Worm (Caenorhabditis elegans) whole organism, late embryonic: ENCODE data around the gene C05C10.2.

ENCODE experiments used
- C38D4.7 ChIP-seq: fragments of 200-800 bp; sonication (Bioruptor generic); optimal IDR thresholded peaks from 2 replicates; lab custom pipeline; 2018; ENCODE audit warnings: mild to moderate bottlenecking, missing genetic modification characterization, moderate library complexity, missing compliant biosample characterization
- F13H6.1 ChIP-seq: sonication (generic microtip); optimal IDR thresholded peaks from 2 replicates; lab custom pipeline; 2016; ENCODE audit warnings: missing genetic modification characterization, missing compliant biosample characterization
- K02D7.2 ChIP-seq: sonication (generic microtip); optimal IDR thresholded peaks from 2 replicates; lab custom pipeline; 2017; ENCODE audit warnings: mild to moderate bottlenecking, missing genetic modification characterization, missing compliant biosample characterization
- T23F11.4 ChIP-seq: fragments of 200-800 bp; sonication (Bioruptor generic); optimal IDR thresholded peaks from 2 replicates; lab custom pipeline; 2018; ENCODE audit warnings: mild to moderate bottlenecking, missing genetic modification characterization, missing compliant biosample characterization
- Y22D7AL.16 ChIP-seq: sonication (generic microtip); optimal IDR thresholded peaks from 2 replicates; lab custom pipeline; 2016; ENCODE audit warnings: missing genetic modification characterization, missing compliant biosample characterization
- ahr-1 ChIP-seq: sonication (generic microtip); optimal IDR thresholded peaks from 2 replicates; lab custom pipeline; 2016; ENCODE audit warnings: missing genetic modification characterization, missing compliant biosample characterization
- ama-1 ChIP-seq: fragments of 150-350 bp; optimal IDR thresholded peaks from 2 replicates; lab custom pipeline; 2014
- ceh-14 ChIP-seq: sonication (generic microtip); optimal IDR thresholded peaks from 2 replicates; lab custom pipeline; 2016; ENCODE audit warnings: missing genotype, missing genetic modification characterization, missing compliant biosample characterization
- ceh-2 ChIP-seq: sonication (generic microtip); optimal IDR thresholded peaks from 2 replicates; lab custom pipeline; 2016; ENCODE audit warnings: missing genotype, missing genetic modification characterization, missing compliant biosample characterization
- ceh-22 ChIP-seq: sonication (generic microtip); optimal IDR thresholded peaks from 2 replicates; lab custom pipeline; 2017; ENCODE audit warnings: missing biosample characterization, missing genetic modification characterization
- ceh-31 ChIP-seq: sonication (generic microtip); optimal IDR thresholded peaks from 2 replicates; lab custom pipeline; 2016; ENCODE audit warnings: missing genetic modification characterization, missing compliant biosample characterization
- ceh-34 ChIP-seq: sonication (generic microtip); optimal IDR thresholded peaks from 2 replicates; lab custom pipeline; 2016; ENCODE audit warnings: mild to moderate bottlenecking, missing genetic modification characterization, missing compliant biosample characterization
- ceh-48 ChIP-seq: sonication (generic microtip); optimal IDR thresholded peaks from 2 replicates; lab custom pipeline; 2016; ENCODE audit warnings: missing genetic modification characterization, inconsistent platforms, missing compliant biosample characterization
- ceh-9 ChIP-seq: sonication (generic microtip); optimal IDR thresholded peaks from 2 replicates; lab custom pipeline; 2016; ENCODE audit warnings: mild to moderate bottlenecking, missing genetic modification characterization, inconsistent platforms, missing compliant biosample characterization
- che-1 ChIP-seq: sonication (generic microtip); optimal IDR thresholded peaks from 2 replicates; lab custom pipeline; 2016; ENCODE audit warnings: mild to moderate bottlenecking, missing genetic modification characterization, missing compliant biosample characterization
- elt-2 ChIP-seq: sonication (generic microtip); optimal IDR thresholded peaks from 2 replicates; lab custom pipeline; 2016; ENCODE audit warnings: missing genetic modification reagents, missing genetic modification characterization, missing compliant biosample characterization
- elt-4 ChIP-seq: sonication (generic microtip); optimal IDR thresholded peaks from 2 replicates; lab custom pipeline; 2016; ENCODE audit warnings: missing genetic modification characterization, missing compliant biosample characterization
- ets-4 ChIP-seq: sonication (generic microtip); optimal IDR thresholded peaks from 2 replicates; lab custom pipeline; 2016; ENCODE audit warnings: missing genetic modification characterization, missing compliant biosample characterization
- eyg-1 ChIP-seq: sonication (generic microtip); optimal IDR thresholded peaks from 2 replicates; lab custom pipeline; 2016; ENCODE audit warnings: missing genotype, missing genetic modification characterization, missing compliant biosample characterization
- fkh-10 ChIP-seq: fragments of 150-350 bp; optimal IDR thresholded peaks from 2 replicates; lab custom pipeline; 2014; ENCODE audit warnings: missing biosample characterization, missing genetic modification reagents, missing genetic modification characterization
- fkh-6 ChIP-seq: sonication (generic microtip); optimal IDR thresholded peaks from 2 replicates; lab custom pipeline; 2016; ENCODE audit warnings: missing genetic modification characterization, missing compliant biosample characterization
- gmeb-2 ChIP-seq: sonication (generic microtip); optimal IDR thresholded peaks from 2 replicates; lab custom pipeline; 2016; ENCODE audit warnings: missing genetic modification characterization, inconsistent platforms, missing compliant biosample characterization
- hlh-15 ChIP-seq: sonication (generic microtip); optimal IDR thresholded peaks from 2 replicates; lab custom pipeline; 2016; ENCODE audit warnings: missing genetic modification characterization, missing compliant biosample characterization
- hlh-8 ChIP-seq: sonication (generic microtip); optimal IDR thresholded peaks from 2 replicates; lab custom pipeline; 2016; ENCODE audit warnings: missing genotype, missing genetic modification characterization, missing compliant biosample characterization
- lim-6 ChIP-seq: sonication (generic microtip); optimal IDR thresholded peaks from 2 replicates; lab custom pipeline; 2016; ENCODE audit warnings: missing genetic modification characterization, missing compliant biosample characterization
- lin-11 ChIP-seq: fragments of 200-800 bp; sonication (Bioruptor generic); optimal IDR thresholded peaks from 2 replicates; lab custom pipeline; 2018; ENCODE audit warnings: mild to moderate bottlenecking, missing genetic modification characterization, missing compliant biosample characterization
- pat-9 ChIP-seq: fragments of 200-800 bp; sonication (Bioruptor generic); optimal IDR thresholded peaks from 2 replicates; lab custom pipeline; 2018; ENCODE audit warnings: mild to moderate bottlenecking, missing genetic modification characterization, moderate library complexity, missing compliant biosample characterization
- pax-1 ChIP-seq: fragments of 150-350 bp; optimal IDR thresholded peaks from 2 replicates; lab custom pipeline; 2014; ENCODE audit warnings: missing biosample characterization, missing genetic modification characterization
- pha-4 ChIP-seq: fragments of 150-350 bp; optimal IDR thresholded peaks from 2 replicates; lab custom pipeline; 2018; ENCODE audit warnings: missing biosample characterization, missing genetic modification reagents, missing genetic modification characterization
- pros-1 ChIP-seq: fragments of 150-350 bp; optimal IDR thresholded peaks from 2 replicates; lab custom pipeline; 2014; ENCODE audit warnings: missing biosample characterization, missing genetic modification reagents, missing genetic modification characterization
- sox-2 ChIP-seq: fragments of 200-800 bp; sonication (Bioruptor generic); IDR thresholded peaks from 2 replicates; pipeline ENCODE4 v1.3.6; 2022; ENCODE audit warnings: missing genetic modification reagents, missing genetic modification characterization, missing compliant biosample characterization
- sox-4 ChIP-seq: sonication (generic microtip); optimal IDR thresholded peaks from 2 replicates; lab custom pipeline; 2017; ENCODE audit warnings: mild to moderate bottlenecking, missing genetic modification characterization, inconsistent platforms, missing compliant biosample characterization
- syd-9 ChIP-seq: sonication (generic microtip); optimal IDR thresholded peaks from 2 replicates; lab custom pipeline; 2016; ENCODE audit warnings: mild to moderate bottlenecking, missing genetic modification characterization, moderate library complexity, missing compliant biosample characterization
- tbx-2 ChIP-seq: sonication (generic microtip); optimal IDR thresholded peaks from 2 replicates; lab custom pipeline; 2016; ENCODE audit warnings: missing genetic modification characterization, missing compliant biosample characterization
- tbx-7 ChIP-seq: sonication (generic microtip); optimal IDR thresholded peaks from 2 replicates; lab custom pipeline; 2016; ENCODE audit warnings: missing genotype, missing genetic modification characterization, missing compliant biosample characterization
- ttx-3 ChIP-seq: sonication (generic microtip); optimal IDR thresholded peaks from 2 replicates; lab custom pipeline; 2016; ENCODE audit warnings: missing genetic modification reagents, missing genetic modification characterization, missing compliant biosample characterization
- unc-55 ChIP-seq: sonication (generic microtip); optimal IDR thresholded peaks from 2 replicates; lab custom pipeline; 2017; ENCODE audit warnings: missing biosample characterization, missing genetic modification reagents, missing genetic modification characterization
- zip-5 ChIP-seq: sonication (generic microtip); optimal IDR thresholded peaks from 2 replicates; lab custom pipeline; 2016; ENCODE audit warnings: missing genetic modification characterization, missing compliant biosample characterization
- ztf-16 ChIP-seq: sonication (generic microtip); optimal IDR thresholded peaks from 2 replicates; lab custom pipeline; 2017; ENCODE audit warnings: missing genetic modification characterization, missing compliant biosample characterization

C05C10.2 gene

ce11 chrII:9943246-9943645 lies 21.2 kb downstream of the C05C10.2 start:
- TF ChIP-seq pros-1 (tag; lab: Kevin White, UChicago) = no peak
- no peak for TF ChIP-seq lin-11
- no peak for TF ChIP-seq ceh-48
- TF ChIP-seq Y22D7AL.16 = no peak
- TF ChIP-seq gmeb-2 = no peak
- TF ChIP-seq elt-2 (tag; lab: Kevin White, UChicago) = no peak
- no peak for TF ChIP-seq C38D4.7 (GFP tag; lab: Kevin White, UChicago)
- TF ChIP-seq pha-4 (tag; lab: Kevin White, UChicago) = no peak
- no peak for TF ChIP-seq sox-2 (GFP tag; lab: Robert Waterston, UW)
- TF ChIP-seq F13H6.1 (tag; lab: Kevin White, UChicago) = no peak
- no peak for TF ChIP-seq ztf-16 (tag; lab: Kevin White, UChicago)
- TF ChIP-seq tbx-2 (tag; lab: Kevin White, UChicago) = no peak
- TF ChIP-seq hlh-8 (tag; lab: Kevin White, UChicago) = no peak

ce11 chrII:9943837-9944236 lies 21.8 kb downstream of the C05C10.2 start, which contains the start of gene flad-1:
Gene flad-1, plus strand, starts transcription at chrII:9944137.
- no peak for TF ChIP-seq unc-55 (GFP tag; lab: Kevin White, UChicago)
- no peak for TF ChIP-seq zip-5 (tag; lab: Kevin White, UChicago)
- no peak for TF ChIP-seq fkh-10

- TF ChIP-seq K02D7.2 (tag; lab: Kevin White, UChicago) = no peak
- no peak for TF ChIP-seq ceh-14 (tag; lab: Kevin White, UChicago)
- TF ChIP-seq eyg-1 (tag; lab: Kevin White, UChicago) = no peak
- no peak for TF ChIP-seq ttx-3
- TF ChIP-seq ceh-31 = no peak
- TF ChIP-seq che-1 (tag; lab: Kevin White, UChicago) = no peak
- no peak for TF ChIP-seq fkh-10
- TF ChIP-seq ceh-9 = no peak
- TF ChIP-seq pax-1 (tag; lab: Kevin White, UChicago) = no peak
- TF ChIP-seq lim-6 (tag; lab: Kevin White, UChicago) = no peak
- TF ChIP-seq elt-2 (tag; lab: Kevin White, UChicago) = no peak
- TF ChIP-seq elt-4 (tag; lab: Kevin White, UChicago) = no peak
- TF ChIP-seq sox-4 (tag; lab: Kevin White, UChicago) = no peak
- no peak for TF ChIP-seq lin-11
- no peak for TF ChIP-seq fkh-6
- TF ChIP-seq, all 69 proteins: peak for 0
These were observed 26.6 kb downstream of the C05C10.2 start for ce11 chrII:9948662-9949061.

ce11 chrII:9951846-9952245 lies 29.8 kb downstream of the C05C10.2 start:
- no peak for TF ChIP-seq ahr-1
- no peak for TF ChIP-seq gmeb-2
- no peak for TF ChIP-seq tbx-7 (tag; lab: Kevin White, UChicago)
- TF ChIP-seq T23F11.4 = no peak
- no peak for TF ChIP-seq hlh-8 (tag; lab: Kevin White, UChicago)
- TF ChIP-seq elt-4 (tag; lab: Kevin White, UChicago) = no peak
- TF ChIP-seq hlh-15 (tag; lab: Kevin White, UChicago) = no peak

- no peak for TF ChIP-seq gmeb-2
- TF ChIP-seq syd-9 = no peak
- no peak for TF ChIP-seq elt-4 (tag; lab: Kevin White, UChicago)
- TF ChIP-seq K02D7.2 (tag; lab: Kevin White, UChicago) = no peak
- TF ChIP-seq F13H6.1 (tag; lab: Kevin White, UChicago) = no peak
- no peak for TF ChIP-seq ttx-3
- no peak for TF ChIP-seq T23F11.4
- no peak for TF ChIP-seq ceh-14 (tag; lab: Kevin White, UChicago)
- no peak for TF ChIP-seq unc-55 (GFP tag; lab: Kevin White, UChicago)
- no peak for TF ChIP-seq pax-1 (tag; lab: Kevin White, UChicago)
- no peak for TF ChIP-seq fkh-6
- no peak for TF ChIP-seq ceh-22 (tag; lab: Kevin White, UChicago)
- TF ChIP-seq pat-9 (tag; lab: Kevin White, UChicago) = no peak
- no peak for TF ChIP-seq ceh-2
- no peak for TF ChIP-seq ets-4
- no peak for TF ChIP-seq hlh-8 (tag; lab: Kevin White, UChicago)
- TF ChIP-seq ceh-34 = no peak
- TF ChIP-seq ama-1 = no peak
- no peak for TF ChIP-seq C38D4.7 (GFP tag; lab: Kevin White, UChicago)
- TF ChIP-seq, all 69 proteins: peak for 0
These were observed 32.9 kb downstream of the C05C10.2 start, which contains the start of gene egl-43 for ce11 chrII:9954885-9955284. Gene egl-43, plus strand, starts transcription at chrII:9955185.
